Worm (Caenorhabditis elegans) whole organism, L4/young adult: ENCODE data around the gene F22B5.6.

Experiments used
- W03F9.2 ChIP-seq: fragments of 150-350 bp; optimal IDR thresholded peaks from 2 replicates; lab custom pipeline; 2014; ENCODE audit warnings: missing biosample characterization, missing genetic modification characterization
- dao-5 ChIP-seq: sonication (generic microtip); optimal IDR thresholded peaks from 2 replicates; lab custom pipeline; 2016; ENCODE audit warnings: missing genotype, missing genetic modification characterization, moderate library complexity, missing compliant biosample characterization
- him-1 ChIP-seq: sonication (generic microtip); optimal IDR thresholded peaks from 2 replicates; lab custom pipeline; 2016; ENCODE audit warnings: missing genotype, missing genetic modification reagents, missing genetic modification characterization, missing compliant biosample characterization

- TF ChIP-seq dao-5 (no peak), him-1 (tag; lab: Kevin White, UChicago) (no peak), W03F9.2 (tag; lab: Kevin White, UChicago) (no peak)
These were observed 38.8 kb downstream of the F22B5.6 start, which contains the start of gene fdgt-2 for ce11 chrII:8417059-8417668.
